Worm (Caenorhabditis elegans): Measurements from ENCODE around the gene D2023.6.

The D2023.6 gene

DNA sequence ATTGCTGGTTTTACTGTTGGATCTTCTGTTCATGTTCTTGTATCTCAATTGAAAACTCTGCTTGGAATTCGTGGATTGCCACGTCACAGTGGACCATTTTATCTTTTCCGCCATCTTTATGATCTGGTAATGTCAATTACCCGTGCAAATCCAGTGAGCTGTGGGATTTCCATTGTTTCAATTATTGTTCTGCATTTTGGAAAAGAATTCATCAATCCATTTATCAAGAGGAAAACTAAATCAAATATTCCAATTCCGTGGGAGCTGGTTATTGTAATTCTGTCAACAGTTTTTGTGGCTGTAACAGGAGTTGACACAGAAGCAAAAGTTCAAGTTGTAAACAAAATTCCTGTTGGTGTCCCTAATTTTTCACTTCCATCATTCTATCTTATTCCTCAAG, 49.5 kb downstream of the D2023.6 start:
- TF ChIP-seq ama-1 (optimal IDR thresholded peaks at IDR 0.05) (no peak), ztf-1 (GFP tag; conservative IDR thresholded peaks at IDR 0.05) (no peak), nhr-6 (tag; optimal IDR thresholded peaks at IDR 0.05) (no peak), mdl-1 (tag; optimal IDR thresholded peaks at IDR 0.05) (no peak), ceh-82 (tag; optimal IDR thresholded peaks at IDR 0.05) (no peak), lin-39 (tag; optimal IDR thresholded peaks at IDR 0.05) (no peak), nhr-237 (tag; optimal IDR thresholded peaks at IDR 0.05) (no peak), C34F6.9 (tag; optimal IDR thresholded peaks at IDR 0.05) (no peak), zag-1 (tag; optimal IDR thresholded peaks at IDR 0.05) (no peak), sem-4 (tag; optimal IDR thresholded peaks at IDR 0.05) (no peak), nhr-11 (tag; optimal IDR thresholded peaks at IDR 0.05) (no peak), ztf-11 (tag; optimal IDR thresholded peaks at IDR 0.05) (no peak), ceh-16 (tag; optimal IDR thresholded peaks at IDR 0.05) (no peak), lsy-2 (tag; optimal IDR thresholded peaks at IDR 0.05) (no peak), F13H6.1 (tag; optimal IDR thresholded peaks at IDR 0.05) (no peak), dmd-4 (tag; optimal IDR thresholded peaks at IDR 0.05) (no peak), nhr-129 (tag; optimal IDR thresholded peaks at IDR 0.05) (no peak), snpc-4 (tag; optimal IDR thresholded peaks at IDR 0.05) (no peak), ztf-4 (tag; optimal IDR thresholded peaks at IDR 0.05) (no peak), fos-1 (tag; optimal IDR thresholded peaks at IDR 0.05) (no peak)
